Fruit fly (Drosophila melanogaster) whole organism, embryonic: ENCODE data around the gene Mrp5.
A peak's percentile ranks its signal among the peaks of the same experiment; 100 is the strongest.

Experiments
- Aef1 ChIP-seq: fragments of 200-800 bp; sonication (Bioruptor generic); IDR thresholded peaks from 3 replicates; pipeline ENCODE4 v1.3.6; 2022; ENCODE audit warnings: missing biosample characterization, missing genetic modification characterization
- B-H1 ChIP-seq: fragments of 200-800 bp; sonication (Bioruptor generic); IDR thresholded peaks from 3 replicates; pipeline ENCODE4 v1.3.6; 2022; ENCODE audit warnings: missing biosample characterization, missing genetic modification characterization
- CG11723 ChIP-seq: fragments of 200-800 bp; sonication (Bioruptor generic); optimal IDR thresholded peaks from 2 replicates; lab custom pipeline; 2017; ENCODE audit warnings: missing biosample characterization, mild to moderate bottlenecking, missing genetic modification characterization
- CG13123 ChIP-seq: fragments of 200-800 bp; sonication (Bioruptor generic); optimal IDR thresholded peaks from 2 replicates; lab custom pipeline; 2016; ENCODE audit warnings: missing biosample characterization, missing genetic modification characterization
- CG13296 ChIP-seq: fragments of 200-800 bp; sonication (Bioruptor generic); optimal IDR thresholded peaks from 3 replicates; lab custom pipeline; 2018; ENCODE audit warnings: missing biosample characterization, mild to moderate bottlenecking, missing genetic modification characterization
- CG14667 ChIP-seq: fragments of 200-800 bp; sonication (Bioruptor generic); IDR thresholded peaks from 2 replicates; pipeline ENCODE4 v1.3.6; 2022; ENCODE audit warnings: missing biosample characterization, missing genetic modification characterization
- CG14860 ChIP-seq: fragments of 200-800 bp; sonication (Bioruptor generic); IDR thresholded peaks from 3 replicates; pipeline ENCODE4 v1.3.6; 2022; ENCODE audit warnings: missing biosample characterization, missing genetic modification characterization; ENCODE audit not compliant: partially characterized antibody
- CG15011 ChIP-seq: fragments of 200-800 bp; sonication (Bioruptor generic); optimal IDR thresholded peaks from 3 replicates; lab custom pipeline; 2018; ENCODE audit warnings: missing biosample characterization, mild to moderate bottlenecking, missing genetic modification characterization
- CG16813 ChIP-seq: fragments of 200-800 bp; sonication (Bioruptor generic); IDR thresholded peaks from 3 replicates; pipeline ENCODE4 v1.3.6; 2022; ENCODE audit warnings: missing biosample characterization, missing genetic modification characterization; ENCODE audit not compliant: partially characterized antibody
- CG17186 ChIP-seq: fragments of 200-800 bp; sonication (Bioruptor generic); optimal IDR thresholded peaks from 3 replicates; lab custom pipeline; 2017; ENCODE audit warnings: missing biosample characterization, missing genetic modification reagents, missing genetic modification characterization
- CG17361 ChIP-seq: fragments of 200-800 bp; sonication (Bioruptor generic); IDR thresholded peaks from 3 replicates; pipeline ENCODE4 v1.3.6; 2022; ENCODE audit warnings: missing biosample characterization, missing genetic modification characterization
- CG17568 ChIP-seq: fragments of 200-800 bp; sonication (Bioruptor generic); optimal IDR thresholded peaks from 2 replicates; lab custom pipeline; 2018; ENCODE audit warnings: missing biosample characterization, mild to moderate bottlenecking, missing genetic modification characterization, moderate library complexity
- CG17802 ChIP-seq: fragments of 200-800 bp; sonication (Bioruptor generic); optimal IDR thresholded peaks from 2 replicates; lab custom pipeline; 2018; ENCODE audit warnings: missing biosample characterization, mild to moderate bottlenecking, missing genetic modification characterization, moderate library complexity
- CG18764 ChIP-seq: fragments of 200-800 bp; sonication (Bioruptor generic); optimal IDR thresholded peaks from 3 replicates; lab custom pipeline; 2016; ENCODE audit warnings: missing biosample characterization, missing genetic modification characterization
- CG2129 ChIP-seq: fragments of 200-800 bp; sonication (Bioruptor generic); IDR thresholded peaks from 2 replicates; pipeline ENCODE4 v1.3.6; 2022; ENCODE audit warnings: missing biosample characterization, missing genetic modification characterization; ENCODE audit not compliant: partially characterized antibody
- CG2875 ChIP-seq: fragments of 200-800 bp; sonication (Bioruptor generic); optimal IDR thresholded peaks from 2 replicates; lab custom pipeline; 2017; ENCODE audit warnings: missing biosample characterization, mild to moderate bottlenecking, missing genetic modification characterization, missing genetic modification reagents
- CG3838 ChIP-seq: fragments of 200-800 bp; sonication (Bioruptor generic); optimal IDR thresholded peaks from 3 replicates; lab custom pipeline; 2016; ENCODE audit warnings: missing biosample characterization, missing genetic modification characterization
- CG4424 ChIP-seq: fragments of 200-800 bp; sonication (Bioruptor generic); optimal IDR thresholded peaks from 3 replicates; lab custom pipeline; 2016; ENCODE audit warnings: missing biosample characterization, missing genetic modification characterization
- CG6272 ChIP-seq: fragments of 200-800 bp; sonication (Bioruptor generic); IDR thresholded peaks from 2 replicates; pipeline ENCODE4 v1.3.6; 2022; ENCODE audit warnings: missing biosample characterization, missing genetic modification characterization
- CG6813 ChIP-seq: fragments of 200-800 bp; sonication (Bioruptor generic); optimal IDR thresholded peaks from 2 replicates; lab custom pipeline; 2017; ENCODE audit warnings: missing biosample characterization, missing genetic modification characterization, mild to moderate bottlenecking, moderate library complexity, missing genetic modification reagents
- CG7271 ChIP-seq: fragments of 200-800 bp; sonication (Bioruptor generic); optimal IDR thresholded peaks from 2 replicates; lab custom pipeline; 2018; ENCODE audit warnings: missing biosample characterization, mild to moderate bottlenecking, missing genetic modification characterization, moderate library complexity
- Dll ChIP-seq: fragments of 200-800 bp; sonication (Bioruptor generic); IDR thresholded peaks from 4 replicates; pipeline ENCODE4 v1.3.6; 2022; ENCODE audit warnings: missing biosample characterization, missing genetic modification characterization; ENCODE audit not compliant: partially characterized antibody
- Doc2 ChIP-seq: fragments of 200-800 bp; sonication (Bioruptor generic); IDR thresholded peaks from 2 replicates; pipeline ENCODE4 v1.3.6; 2022; ENCODE audit warnings: missing biosample characterization, missing genetic modification characterization
- H2.0 ChIP-seq: fragments of 200-800 bp; sonication (Bioruptor generic); IDR thresholded peaks from 2 replicates; pipeline ENCODE4 v1.3.6; 2022; ENCODE audit warnings: missing biosample characterization, missing genetic modification characterization
- HmgD ChIP-seq: fragments of 200-800 bp; sonication (Bioruptor generic); optimal IDR thresholded peaks from 3 replicates; lab custom pipeline; 2016; ENCODE audit warnings: missing biosample characterization, missing genetic modification characterization
- Hr51 ChIP-seq, 2 experiments: fragments of 200-800 bp; sonication (Bioruptor generic); optimal IDR thresholded peaks; 2 replicates in 1 of 2; 3 replicates in 1 of 2; lab custom pipeline; 2016 to 2018; ENCODE audit warnings: missing biosample characterization in 2 of 2, missing genetic modification characterization in 2 of 2, mild to moderate bottlenecking in 1 of 2, moderate library complexity in 1 of 2
- Hr78 ChIP-seq, 2 experiments: fragments of 200-800 bp in 1 of 2; fragments of >200 bp in 1 of 2; sonication (Bioruptor generic) in 1 of 2; optimal IDR thresholded peaks; 2 replicates each; lab custom pipeline; 2017 to 2019; ENCODE audit warnings: missing biosample characterization in 2 of 2, missing genetic modification characterization in 2 of 2, mild to moderate bottlenecking in 1 of 2, moderate library complexity in 1 of 2
- MTF-1 ChIP-seq: fragments of 200-800 bp; sonication (Bioruptor generic); optimal IDR thresholded peaks from 2 replicates; lab custom pipeline; 2018; ENCODE audit warnings: missing biosample characterization, mild to moderate bottlenecking, missing genetic modification characterization, borderline replicate concordance
- NC2β ChIP-seq: fragments of 200-800 bp; sonication (Bioruptor generic); optimal IDR thresholded peaks from 2 replicates; lab custom pipeline; 2016; ENCODE audit warnings: missing biosample characterization, missing genetic modification characterization
- NK7.1 ChIP-seq: fragments of 200-800 bp; sonication (Bioruptor generic); optimal IDR thresholded peaks from 3 replicates; lab custom pipeline; 2016; ENCODE audit warnings: missing biosample characterization, missing genetic modification characterization
- Sry-β ChIP-seq: fragments of 200-800 bp; sonication (Bioruptor generic); optimal IDR thresholded peaks from 2 replicates; lab custom pipeline; 2018; ENCODE audit warnings: missing biosample characterization, mild to moderate bottlenecking, missing genetic modification characterization, moderate library complexity
- Tbp ChIP-seq: fragments of >200 bp; optimal IDR thresholded peaks from 2 replicates; lab custom pipeline; 2018; ENCODE audit warnings: missing biosample characterization, missing genetic modification characterization
- Usf ChIP-seq: fragments of 200-800 bp; sonication (Bioruptor generic); optimal IDR thresholded peaks from 2 replicates; lab custom pipeline; 2017; ENCODE audit warnings: missing genotype, missing biosample characterization, missing genetic modification characterization
- ac ChIP-seq: fragments of 200-800 bp; sonication (Bioruptor generic); optimal IDR thresholded peaks from 3 replicates; lab custom pipeline; 2017; ENCODE audit warnings: missing biosample characterization, mild to moderate bottlenecking, missing genetic modification characterization
- ato ChIP-seq: fragments of 200-800 bp; sonication (Bioruptor generic); IDR thresholded peaks from 2 replicates; pipeline ENCODE4 v1.3.6; 2022; ENCODE audit warnings: missing biosample characterization, missing genetic modification characterization; ENCODE audit not compliant: partially characterized antibody
- bbx ChIP-seq: fragments of 200-800 bp; sonication (Bioruptor generic); IDR thresholded peaks from 2 replicates; pipeline ENCODE4 v1.3.6; 2022; ENCODE audit warnings: missing biosample characterization, missing genetic modification characterization; ENCODE audit not compliant: partially characterized antibody
- bcd ChIP-seq: fragments of 200-800 bp; sonication (Bioruptor generic); optimal IDR thresholded peaks from 2 replicates; lab custom pipeline; 2017; ENCODE audit warnings: missing biosample characterization, mild to moderate bottlenecking, missing genetic modification characterization
- emc ChIP-seq: fragments of 200-800 bp; sonication (Bioruptor generic); optimal IDR thresholded peaks from 2 replicates; lab custom pipeline; 2016; ENCODE audit warnings: missing biosample characterization, missing genetic modification characterization
- gcm2 ChIP-seq: fragments of 200-800 bp; sonication (Bioruptor generic); optimal IDR thresholded peaks from 2 replicates; lab custom pipeline; 2016; ENCODE audit warnings: missing biosample characterization, missing genetic modification characterization
- gsb-n ChIP-seq: fragments of 200-800 bp; sonication (Bioruptor generic); optimal IDR thresholded peaks from 3 replicates; lab custom pipeline; 2018; ENCODE audit warnings: missing biosample characterization, mild to moderate bottlenecking, missing genetic modification characterization
- mirr ChIP-seq: fragments of 200-800 bp; sonication (Bioruptor generic); optimal IDR thresholded peaks from 3 replicates; lab custom pipeline; 2018; ENCODE audit warnings: missing biosample characterization, mild to moderate bottlenecking, missing genetic modification characterization
- odd ChIP-seq: fragments of 200-800 bp; sonication (Bioruptor generic); optimal IDR thresholded peaks from 2 replicates; lab custom pipeline; 2017; ENCODE audit warnings: missing biosample characterization, mild to moderate bottlenecking, missing genetic modification characterization
- peb ChIP-seq: fragments of 200-800 bp; sonication (Bioruptor generic); IDR thresholded peaks from 2 replicates; pipeline ENCODE4 v1.3.6; 2022; ENCODE audit warnings: missing biosample characterization, missing genetic modification characterization
- sens-2 ChIP-seq: fragments of 200-800 bp; sonication (Bioruptor generic); IDR thresholded peaks from 2 replicates; pipeline ENCODE4 v1.3.6; 2022; ENCODE audit warnings: missing biosample characterization, missing genetic modification characterization
- slp2 ChIP-seq: fragments of 200-800 bp; sonication (Bioruptor generic); optimal IDR thresholded peaks from 2 replicates; lab custom pipeline; 2016; ENCODE audit warnings: missing biosample characterization, missing genetic modification characterization
- sr ChIP-seq: fragments of 200-800 bp; sonication (Bioruptor generic); IDR thresholded peaks from 3 replicates; pipeline ENCODE4 v1.3.6; 2022; ENCODE audit warnings: missing biosample characterization, missing genetic modification characterization
- ssp ChIP-seq: fragments of 200-800 bp; sonication (Bioruptor generic); IDR thresholded peaks from 2 replicates; pipeline ENCODE4 v1.3.6; 2022; ENCODE audit warnings: missing biosample characterization, missing genetic modification characterization
- stc ChIP-seq: fragments of 200-800 bp; sonication (Bioruptor generic); IDR thresholded peaks from 2 replicates; pipeline ENCODE4 v1.3.6; 2022; ENCODE audit warnings: missing biosample characterization, missing genetic modification characterization
- tap ChIP-seq: fragments of 200-800 bp; optimal IDR thresholded peaks from 3 replicates; lab custom pipeline; 2019; ENCODE audit warnings: missing biosample characterization, mild to moderate bottlenecking, missing genetic modification characterization, moderate library complexity

Mrp5 gene

dm6 chr3R:19905932-19906439 is 30.5 kb upstream of the Mrp5 start (continued):
- peak; percentile 21 for TF ChIP-seq ac (GFP tag; lab: Kevin White, UChicago)
- no peak for TF ChIP-seq Sry-β (GFP tag; lab: Kevin White, UChicago)
- TF ChIP-seq CG16813 (GFP tag; lab: Robert Waterston, UW) = 0 out of 3 replicates have a peak, but pooled peaks have one; percentile 4
- TF ChIP-seq Tbp (GFP tag; lab: Kevin White, UChicago) = no peak
- TF ChIP-seq CG6272 (GFP tag; lab: Robert Waterston, UW) = peak; percentile 87
- TF ChIP-seq slp2 (GFP tag; lab: Kevin White, UChicago) = peak; percentile 48
- TF ChIP-seq emc (GFP tag; lab: Kevin White, UChicago) = peak; percentile 4
- TF ChIP-seq ssp (GFP tag; lab: Robert Waterston, UW) = peak; percentile 52
- peak; percentile 50 for TF ChIP-seq CG2875 (GFP tag; lab: Kevin White, UChicago)
- TF ChIP-seq Hr51 (GFP tag; optimal IDR thresholded peaks at IDR 0.05; lab: Kevin White, UChicago) = peak; percentile 72 to 85
- peak; percentile 62 for TF ChIP-seq CG4424
- TF ChIP-seq bbx = no peak
- TF ChIP-seq CG17568 (GFP tag; lab: Kevin White, UChicago) = peak; percentile 61
- TF ChIP-seq gcm2 (GFP tag; lab: Kevin White, UChicago) = peak; percentile 64
- peak; percentile 81 for TF ChIP-seq stc (GFP tag; lab: Robert Waterston, UW)
- TF ChIP-seq NK7.1 = peak; percentile 63
- TF ChIP-seq CG2129 (GFP tag; lab: Robert Waterston, UW) = no peak
- TF ChIP-seq CG14667 (GFP tag; lab: Robert Waterston, UW) = peak; percentile 77
- TF ChIP-seq CG17361 = peak; percentile 70
- TF ChIP-seq H2.0 (GFP tag; lab: Robert Waterston, UW) = peak; percentile 74
- TF ChIP-seq HmgD (GFP tag; lab: Kevin White, UChicago) = peak; percentile 27
- TF ChIP-seq CG7271 = no peak
- peak; percentile 76; the same call in 2 of the 3 replicates for TF ChIP-seq B-H1
- TF ChIP-seq Hr78 (GFP tag; optimal IDR thresholded peaks at IDR 0.05; lab: Kevin White, UChicago) = no peak
- peak; percentile 70 for TF ChIP-seq CG13123 (GFP tag; lab: Kevin White, UChicago)
- TF ChIP-seq Usf (GFP tag; lab: Kevin White, UChicago) = peak; percentile 69
- TF ChIP-seq CG15011 (GFP tag; lab: Kevin White, UChicago) = peak; percentile 41
- peak; percentile 38 for TF ChIP-seq MTF-1 (GFP tag; lab: Kevin White, UChicago)
- TF ChIP-seq odd (GFP tag; lab: Kevin White, UChicago) = peak; percentile 72
- TF ChIP-seq CG14860 (GFP tag; lab: Robert Waterston, UW) = no peak
- TF ChIP-seq ato (GFP tag; lab: Robert Waterston, UW) = no peak
- peak; percentile 67 for TF ChIP-seq CG11723
- no peak for TF ChIP-seq sens-2 (GFP tag; lab: Robert Waterston, UW)
- TF ChIP-seq bcd (GFP tag; lab: Kevin White, UChicago) = peak; percentile 81
- peak; percentile 49 for TF ChIP-seq CG17186 (GFP tag; lab: Kevin White, UChicago)
- peak; percentile 28 for TF ChIP-seq CG18764 (GFP tag; lab: Kevin White, UChicago)
- peak; percentile 73 for TF ChIP-seq CG13296 (GFP tag; lab: Kevin White, UChicago)
- peak; percentile 68 for TF ChIP-seq mirr (GFP tag; lab: Kevin White, UChicago)
- peak; percentile 70 for TF ChIP-seq tap (tag; lab: Kevin White, UChicago)
- TF ChIP-seq peb (GFP tag; lab: Robert Waterston, UW) = peak; percentile 57; the same call in 1 of the 2 replicates
- TF ChIP-seq Aef1 (GFP tag; lab: Robert Waterston, UW) = peak; percentile 83
- TF ChIP-seq Dll = peak; percentile 11; the same call in 1 of the 4 replicates
- TF ChIP-seq gsb-n (tag; lab: Kevin White, UChicago) = peak; percentile 23
- TF ChIP-seq sr (GFP tag; lab: Robert Waterston, UW) = peak; percentile 63; the same call in 2 of the 3 replicates
- peak; percentile 66 for TF ChIP-seq CG6813
- no peak for TF ChIP-seq CG3838 (GFP tag; lab: Kevin White, UChicago)
- TF ChIP-seq Doc2 (GFP tag; lab: Robert Waterston, UW) = 0 out of 2 replicates have a peak, but pooled peaks have one; percentile 29
- peak; percentile 48 for TF ChIP-seq NC2β (GFP tag; lab: Kevin White, UChicago)
- TF ChIP-seq CG17802 = peak; percentile 36
